1 worm cellular context compared by ENCODE assay signal in genomic region chrIII:8575359-8576101, ce11.
TF ChIP-seq lines count a peak whose summit lies in the region.

No protein-coding gene starts in this region.

TF ChIP-seq in whole organism, L1 larva, 84 proteins besides CTCF, POLR2A, EP300 and RAD21 (continued from another document):
- TF ChIP-seq elt-3 (tag; optimal IDR thresholded peaks at IDR 0.05; lab: Kevin White, UChicago) (no peak), efl-3 (GFP tag; optimal IDR thresholded peaks at IDR 0.05; lab: Kevin White, UChicago) (no peak), ceh-82 (tag; optimal IDR thresholded peaks at IDR 0.05; lab: Kevin White, UChicago) (no peak), ces-1 (GFP tag; optimal IDR thresholded peaks at IDR 0.05; lab: Kevin White, UChicago) (no peak), pax-3 (tag; optimal IDR thresholded peaks at IDR 0.05; lab: Kevin White, UChicago) (no peak)
